Worm (Caenorhabditis elegans): ENCODE data around the gene acox-3.

- no peak for TF ChIP-seq B0336.3 (GFP tag; IDR thresholded peaks at IDR 0.05)
- TF ChIP-seq zfh-2 (GFP tag; conservative IDR thresholded peaks at IDR 0.05): no peak
- no peak for TF ChIP-seq F23B12.7 (tag; optimal IDR thresholded peaks at IDR 0.05; ENCODE audit: insufficient read depth)
- no peak for TF ChIP-seq F52B5.7 (tag; optimal IDR thresholded peaks at IDR 0.05)
- no peak for TF ChIP-seq lin-54 (GFP tag; optimal IDR thresholded peaks at IDR 0.05)
These were observed 17.7 kb downstream of the acox-3 start, which contains the start of gene F58F9.4 for ce11 chrIV:6230560-6231073.
